Fruit fly (Drosophila melanogaster): ENCODE results near the gene kmr.

kmr gene

DNA sequence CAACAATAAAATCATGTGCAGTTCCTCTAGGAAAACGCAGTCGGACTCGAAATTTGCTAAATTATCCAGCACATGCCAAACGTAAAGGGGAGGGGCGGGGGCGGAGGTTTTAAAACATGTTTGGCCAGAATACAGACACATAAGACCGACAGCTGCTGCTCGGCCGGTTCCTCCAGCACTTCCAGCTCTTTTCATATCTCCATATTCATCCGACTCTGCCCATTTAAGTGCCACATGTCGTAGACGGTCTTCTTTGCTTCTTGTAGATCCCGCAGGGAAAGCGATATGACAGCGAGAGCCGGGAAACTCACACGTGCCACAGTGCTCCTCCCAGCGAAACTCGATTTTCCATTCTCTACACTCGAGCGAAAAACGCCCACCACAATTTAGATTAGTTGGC, 4.0 kb downstream of the kmr start:
- TF ChIP-seq ss (GFP tag; optimal IDR thresholded peaks at IDR 0.05) (peak in 1 of 2 experiments; percentile 12), CG3919 (GFP tag; optimal IDR thresholded peaks at IDR 0.05) (no peak), CG32006 (GFP tag; optimal IDR thresholded peaks at IDR 0.05) (no peak), Sox15 (GFP tag; optimal IDR thresholded peaks at IDR 0.05) (no peak), Met (GFP tag; optimal IDR thresholded peaks at IDR 0.05) (no peak), Sox102F (GFP tag; optimal IDR thresholded peaks at IDR 0.05) (no peak), CG15336 (GFP tag; IDR thresholded peaks at IDR 0.05) (no peak), Hr39 (GFP tag; optimal IDR thresholded peaks at IDR 0.05) (no peak), Eip78C (GFP tag) (peak; percentile 44), Ets96B (tag; optimal IDR thresholded peaks at IDR 0.05) (no peak), fd59A (GFP tag; optimal IDR thresholded peaks at IDR 0.05) (no peak), dsx (GFP tag; optimal IDR thresholded peaks at IDR 0.05; ENCODE audit: poor library complexity, severe bottlenecking) (no peak), Hr38 (GFP tag; optimal IDR thresholded peaks at IDR 0.05) (no peak), spab (GFP tag; optimal IDR thresholded peaks at IDR 0.05) (no peak), acj6 (GFP tag; optimal IDR thresholded peaks at IDR 0.05) (no peak), CG6276 (GFP tag; optimal IDR thresholded peaks at IDR 0.05) (no peak)

DNA sequence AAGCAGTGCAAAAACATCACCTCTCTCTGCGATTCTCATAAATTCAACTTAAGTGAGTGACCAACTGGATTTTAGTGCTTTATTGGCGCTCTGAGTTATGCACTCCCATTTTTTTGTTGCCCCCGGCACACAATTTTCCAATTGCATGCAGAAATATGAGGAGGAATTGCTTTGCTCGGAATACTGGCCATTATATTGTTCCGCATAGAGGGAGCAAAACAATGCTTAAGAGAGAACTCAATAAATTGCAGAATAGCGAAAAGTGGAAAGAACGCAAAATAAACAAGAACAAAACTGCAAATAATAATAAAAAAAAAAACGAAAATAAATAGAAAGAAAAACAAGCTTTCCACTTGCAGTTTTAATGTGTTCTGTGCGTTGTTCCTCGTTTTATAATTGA, 5.8 kb downstream of the kmr start:
- TF ChIP-seq esn (GFP tag; optimal IDR thresholded peaks at IDR 0.05) (no peak), pdm3 (GFP tag; optimal IDR thresholded peaks at IDR 0.05) (no peak), svp (GFP tag) (no peak), CG8632 (GFP tag; optimal IDR thresholded peaks at IDR 0.05) (no peak), Lpt (GFP tag; optimal IDR thresholded peaks at IDR 0.05) (no peak)

DNA sequence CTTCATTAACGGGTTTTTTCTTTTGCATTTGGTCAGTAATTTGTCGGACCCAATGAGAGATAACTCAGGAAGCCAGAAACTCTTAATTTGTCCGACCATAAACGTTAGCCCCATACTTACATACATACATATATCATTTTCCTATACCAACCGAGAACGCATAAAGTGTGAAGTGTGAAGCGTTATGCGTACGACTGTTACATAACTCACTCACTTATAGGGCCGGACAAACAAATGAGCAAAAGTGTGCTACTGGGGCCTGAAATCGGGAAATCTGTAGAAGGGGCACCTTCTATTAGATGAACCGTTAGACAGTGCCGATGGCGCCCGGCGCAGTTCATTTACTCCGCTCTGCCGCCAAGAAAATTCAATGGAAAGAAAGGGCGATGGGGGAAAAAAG, 7.0 kb downstream of the kmr start:
- TF ChIP-seq CG8119 (GFP tag; IDR thresholded peaks at IDR 0.05) (no peak), CG11762 (GFP tag; optimal IDR thresholded peaks at IDR 0.05; ENCODE audit: insufficient read depth) (no peak), fd59A (GFP tag; optimal IDR thresholded peaks at IDR 0.05) (no peak), CG8632 (GFP tag; optimal IDR thresholded peaks at IDR 0.05) (no peak), Gug (GFP tag; IDR thresholded peaks at IDR 0.05) (no peak), CG1621 (tag; optimal IDR thresholded peaks at IDR 0.05) (no peak), CG3919 (GFP tag; optimal IDR thresholded peaks at IDR 0.05) (no peak), CG34406 (GFP tag; optimal IDR thresholded peaks at IDR 0.05) (no peak), Sox102F (GFP tag; optimal IDR thresholded peaks at IDR 0.05) (no peak), Hr4 (GFP tag; optimal IDR thresholded peaks at IDR 0.05) (no peak), CG6276 (GFP tag; optimal IDR thresholded peaks at IDR 0.05) (no peak), pdm3 (GFP tag; optimal IDR thresholded peaks at IDR 0.05) (no peak), CG11294 (GFP tag; IDR thresholded peaks at IDR 0.05) (no peak), Met (GFP tag; optimal IDR thresholded peaks at IDR 0.05) (no peak)

DNA sequence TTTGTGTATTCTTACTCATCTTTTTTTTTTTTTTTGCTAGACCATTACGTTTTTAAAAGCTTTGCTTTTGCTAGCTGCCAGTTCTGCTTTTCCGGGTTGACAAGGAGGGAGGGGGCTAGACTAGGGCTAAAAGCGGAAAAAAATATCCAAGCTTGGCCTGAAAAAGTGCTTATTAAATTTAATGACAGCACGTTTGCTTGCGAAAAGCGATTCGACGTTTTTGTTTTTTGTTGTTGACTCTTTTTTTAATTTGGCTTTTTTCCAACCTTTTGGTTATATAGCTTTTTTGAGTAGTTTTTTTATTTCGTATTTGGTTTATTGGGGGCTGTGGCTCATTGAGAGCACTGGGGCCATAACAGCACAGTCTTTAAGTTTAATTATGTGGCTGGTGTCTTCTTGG, 7.4 kb downstream of the kmr start:
- no peak for TF ChIP-seq Eip78C (GFP tag)
- TF ChIP-seq CG11902 (GFP tag; optimal IDR thresholded peaks at IDR 0.05) = no peak
- no peak for TF ChIP-seq CG10669 (GFP tag; optimal IDR thresholded peaks at IDR 0.05)
- no peak for TF ChIP-seq CG32006 (GFP tag; optimal IDR thresholded peaks at IDR 0.05)
- no peak for TF ChIP-seq net (GFP tag; optimal IDR thresholded peaks at IDR 0.05)
- no peak for TF ChIP-seq CG31627 (GFP tag; optimal IDR thresholded peaks at IDR 0.05)
- no peak for TF ChIP-seq Ets96B (tag; optimal IDR thresholded peaks at IDR 0.05)
- TF ChIP-seq CG10631 (GFP tag; optimal IDR thresholded peaks at IDR 0.05) = no peak
- TF ChIP-seq Met (GFP tag; optimal IDR thresholded peaks at IDR 0.05) = no peak
- TF ChIP-seq vri (GFP tag; optimal IDR thresholded peaks at IDR 0.05) = no peak
- TF ChIP-seq CG11762 (GFP tag; optimal IDR thresholded peaks at IDR 0.05; ENCODE audit: insufficient read depth) = no peak

- TF ChIP-seq Ets21C (GFP tag; optimal IDR thresholded peaks at IDR 0.05) (no peak), esn (GFP tag; optimal IDR thresholded peaks at IDR 0.05) (no peak), dac (GFP tag; optimal IDR thresholded peaks at IDR 0.05) (no peak), CG32006 (GFP tag; optimal IDR thresholded peaks at IDR 0.05) (no peak), lz (GFP tag; optimal IDR thresholded peaks at IDR 0.05) (no peak)
These were observed 9.1 kb downstream of the kmr start for dm6 chr3R:13724029-13724638.
